Fruit fly (Drosophila melanogaster): ENCODE measurements around the gene frj.

The frj gene

dm6 chr2L:6480212-6480994 lies 24.6 kb downstream of the frj start, which contains the start of the genes Sec61alpha and Daxx:
Sec61alpha (minus strand) TSS chr2L:6480575.
Daxx (plus strand) TSS chr2L:6480929.
- no peak for TF ChIP-seq Dif (GFP tag; optimal IDR thresholded peaks at IDR 0.05; ENCODE audit: partially characterized antibody)
- TF ChIP-seq Hr83 (GFP tag; optimal IDR thresholded peaks at IDR 0.05; ENCODE audit: poor library complexity, severe bottlenecking), result peak; percentile 98
- TF ChIP-seq CG32264 (GFP tag; optimal IDR thresholded peaks at IDR 0.05), result peak; percentile 69
- peak; percentile 72 for TF ChIP-seq Sp1 (GFP tag; optimal IDR thresholded peaks at IDR 0.05)
- TF ChIP-seq Dfd (GFP tag; optimal IDR thresholded peaks at IDR 0.05), result no peak
- TF ChIP-seq jim (GFP tag; optimal IDR thresholded peaks at IDR 0.05), result peak; percentile 76
- no peak for TF ChIP-seq lola (GFP tag; optimal IDR thresholded peaks at IDR 0.05)
- TF ChIP-seq foxo (GFP tag; optimal IDR thresholded peaks at IDR 0.05), result peak; percentile 30 to 86
- peak; percentile 65 for TF ChIP-seq Mio (GFP tag; optimal IDR thresholded peaks at IDR 0.05)
- TF ChIP-seq HLH106 (tag; optimal IDR thresholded peaks at IDR 0.05), result peak; percentile 83
- TF ChIP-seq br (GFP tag; optimal IDR thresholded peaks at IDR 0.05), result peak; percentile 79
- no peak for TF ChIP-seq Hr78 (GFP tag; optimal IDR thresholded peaks at IDR 0.05)
- no peak for TF ChIP-seq Vsx2 (GFP tag; optimal IDR thresholded peaks at IDR 0.05; ENCODE audit: partially characterized antibody)
- TF ChIP-seq dl (GFP tag; optimal IDR thresholded peaks at IDR 0.05; ENCODE audit: insufficient read depth in 1 of 2, partially characterized antibody in 2 of 2), result no peak
- peak; percentile 89 for TF ChIP-seq woc (GFP tag; optimal IDR thresholded peaks at IDR 0.05)
- TF ChIP-seq N (GFP tag; optimal IDR thresholded peaks at IDR 0.05), result no peak
- peak; percentile 85 for TF ChIP-seq h (GFP tag; optimal IDR thresholded peaks at IDR 0.05)
- TF ChIP-seq dmrt93B (GFP tag; optimal IDR thresholded peaks at IDR 0.05), result no peak
- peak; percentile 78 for TF ChIP-seq OdsH (GFP tag; optimal IDR thresholded peaks at IDR 0.05)
- TF ChIP-seq dsf (GFP tag; optimal IDR thresholded peaks at IDR 0.05; ENCODE audit: borderline replicate concordance), result peak; percentile 85
- TF ChIP-seq rgr (GFP tag; optimal IDR thresholded peaks at IDR 0.05), result peak; percentile 78
- no peak for TF ChIP-seq usp (GFP tag; optimal IDR thresholded peaks at IDR 0.05)
- peak; percentile 89 for TF ChIP-seq ey (GFP tag; optimal IDR thresholded peaks at IDR 0.05)
- no peak for TF ChIP-seq tai (GFP tag; optimal IDR thresholded peaks at IDR 0.05)
- peak; percentile 61 for TF ChIP-seq CG9705 (GFP tag; optimal IDR thresholded peaks at IDR 0.05)
- TF ChIP-seq sv (GFP tag; optimal IDR thresholded peaks at IDR 0.05), result peak; percentile 84
- TF ChIP-seq GATAd (GFP tag; optimal IDR thresholded peaks at IDR 0.05), result peak; percentile 59
- TF ChIP-seq pan (optimal IDR thresholded peaks at IDR 0.05), result no peak
- TF ChIP-seq fru (GFP tag; optimal IDR thresholded peaks at IDR 0.05), result peak; percentile 77
- no peak for TF ChIP-seq Abd-B (GFP tag; optimal IDR thresholded peaks at IDR 0.05)
- TF ChIP-seq sage (GFP tag; optimal IDR thresholded peaks at IDR 0.05), result no peak
- TF ChIP-seq Hnf4 (GFP tag; optimal IDR thresholded peaks at IDR 0.05), result peak; percentile 90
- peak; percentile 58 for TF ChIP-seq Myc (optimal IDR thresholded peaks at IDR 0.05)
- peak; percentile 97 for TF ChIP-seq CrebA (GFP tag; optimal IDR thresholded peaks at IDR 0.05; ENCODE audit: borderline replicate concordance)
- peak; percentile 69 for TF ChIP-seq psq (GFP tag; optimal IDR thresholded peaks at IDR 0.05)
- no peak for TF ChIP-seq Rel (GFP tag; optimal IDR thresholded peaks at IDR 0.05)
- TF ChIP-seq Rel (tag; optimal IDR thresholded peaks at IDR 0.05), result peak; percentile 52
- TF ChIP-seq Jra (GFP tag; optimal IDR thresholded peaks at IDR 0.05), result peak; percentile 91
- TF ChIP-seq brk (GFP tag; optimal IDR thresholded peaks at IDR 0.05), result no peak

- TF ChIP-seq Dif (GFP tag; optimal IDR thresholded peaks at IDR 0.05; ENCODE audit: partially characterized antibody) (no peak), Rel (GFP tag; optimal IDR thresholded peaks at IDR 0.05) (no peak), Rel (tag; optimal IDR thresholded peaks at IDR 0.05) (peak; percentile 16), br (GFP tag; optimal IDR thresholded peaks at IDR 0.05) (peak; percentile 6), ey (GFP tag; optimal IDR thresholded peaks at IDR 0.05) (no peak), h (GFP tag; optimal IDR thresholded peaks at IDR 0.05) (peak; percentile 40), foxo (GFP tag; optimal IDR thresholded peaks at IDR 0.05) (peak in 1 of 2 experiments; percentile 28), Dfd (GFP tag; optimal IDR thresholded peaks at IDR 0.05) (no peak), brk (GFP tag; optimal IDR thresholded peaks at IDR 0.05) (no peak), Sp1 (GFP tag; optimal IDR thresholded peaks at IDR 0.05) (peak; percentile 8), Hr78 (GFP tag; optimal IDR thresholded peaks at IDR 0.05) (no peak), N (GFP tag; optimal IDR thresholded peaks at IDR 0.05) (peak; percentile 65), sv (GFP tag; optimal IDR thresholded peaks at IDR 0.05) (no peak), jim (GFP tag; optimal IDR thresholded peaks at IDR 0.05) (no peak), psq (GFP tag; optimal IDR thresholded peaks at IDR 0.05) (no peak), dmrt93B (GFP tag; optimal IDR thresholded peaks at IDR 0.05) (no peak), Hr83 (GFP tag; optimal IDR thresholded peaks at IDR 0.05; ENCODE audit: poor library complexity, severe bottlenecking) (peak; percentile 59), Vsx2 (GFP tag; optimal IDR thresholded peaks at IDR 0.05; ENCODE audit: partially characterized antibody) (no peak), OdsH (GFP tag; optimal IDR thresholded peaks at IDR 0.05) (peak; percentile 0), sage (GFP tag; optimal IDR thresholded peaks at IDR 0.05) (no peak), rgr (GFP tag; optimal IDR thresholded peaks at IDR 0.05) (peak; percentile 29), dl (GFP tag; optimal IDR thresholded peaks at IDR 0.05; ENCODE audit: insufficient read depth in 1 of 2, partially characterized antibody in 2 of 2) (peak in 1 of 2 experiments; percentile 54), usp (GFP tag; optimal IDR thresholded peaks at IDR 0.05) (no peak), tai (GFP tag; optimal IDR thresholded peaks at IDR 0.05) (no peak), CG9705 (GFP tag; optimal IDR thresholded peaks at IDR 0.05) (no peak), Myc (optimal IDR thresholded peaks at IDR 0.05) (peak; percentile 84), GATAd (GFP tag; optimal IDR thresholded peaks at IDR 0.05) (no peak), CrebA (GFP tag; optimal IDR thresholded peaks at IDR 0.05; ENCODE audit: borderline replicate concordance) (no peak), fru (GFP tag; optimal IDR thresholded peaks at IDR 0.05) (peak; percentile 3)
Measured at dm6 chr2L:6481310-6481738, 25.5 kb downstream of the frj start.
